Fruit fly (Drosophila melanogaster) whole organism, embryonic: ENCODE measurements around the gene CG14088.

Source experiments
- Abd-B ChIP-seq: fragments of 200-800 bp; sonication (Bioruptor generic); optimal IDR thresholded peaks from 2 replicates; lab custom pipeline; 2018; ENCODE audit warnings: missing biosample characterization, mild to moderate bottlenecking, missing genetic modification characterization, moderate library complexity
- BEAF-32 ChIP-seq: fragments of 200-800 bp; sonication (Bioruptor generic); optimal IDR thresholded peaks from 3 replicates; lab custom pipeline; 2017; ENCODE audit warnings: missing biosample characterization, missing genetic modification characterization, mild to moderate bottlenecking, moderate library complexity, missing genetic modification reagents
- Blimp-1 ChIP-seq: fragments of 200-800 bp; sonication (Bioruptor generic); optimal IDR thresholded peaks from 3 replicates; lab custom pipeline; 2018; ENCODE audit warnings: missing biosample characterization, missing genetic modification characterization, mild to moderate bottlenecking, moderate library complexity, missing genetic modification reagents
- CG1024 ChIP-seq: fragments of 200-800 bp; sonication (Bioruptor generic); IDR thresholded peaks from 2 replicates; pipeline ENCODE4 v1.3.6; 2022; ENCODE audit warnings: missing biosample characterization, missing genetic modification characterization
- CG10267 ChIP-seq: fragments of 200-800 bp; sonication (Bioruptor generic); optimal IDR thresholded peaks from 2 replicates; lab custom pipeline; 2018; ENCODE audit warnings: missing biosample characterization, mild to moderate bottlenecking, missing genetic modification characterization, moderate library complexity
- CG10321 ChIP-seq: fragments of 200-800 bp; sonication (Bioruptor generic); IDR thresholded peaks from 2 replicates; pipeline ENCODE4 v1.3.6; 2022; ENCODE audit warnings: missing biosample characterization, missing genetic modification characterization
- CG12104 ChIP-seq: fragments of 200-800 bp; sonication (Bioruptor generic); optimal IDR thresholded peaks from 3 replicates; lab custom pipeline; 2016; ENCODE audit warnings: missing biosample characterization, missing genetic modification characterization
- CG1233 ChIP-seq: fragments of 200-800 bp; sonication (Bioruptor generic); optimal IDR thresholded peaks from 4 replicates; lab custom pipeline; 2018; ENCODE audit warnings: missing biosample characterization, mild to moderate bottlenecking, missing genetic modification characterization
- CG14965 ChIP-seq: fragments of 200-800 bp; sonication (Bioruptor generic); optimal IDR thresholded peaks from 2 replicates; lab custom pipeline; 2016; ENCODE audit warnings: missing biosample characterization, missing genetic modification characterization, borderline replicate concordance
- CG1529 ChIP-seq: fragments of 200-800 bp; sonication (Bioruptor generic); optimal IDR thresholded peaks from 3 replicates; lab custom pipeline; 2018; ENCODE audit warnings: missing biosample characterization, missing genetic modification characterization
- CG16815 ChIP-seq: fragments of 200-800 bp; sonication (Bioruptor generic); optimal IDR thresholded peaks from 3 replicates; lab custom pipeline; 2017; ENCODE audit warnings: missing biosample characterization, mild to moderate bottlenecking, missing genetic modification characterization
- CG17328 ChIP-seq: fragments of 200-800 bp; sonication (Bioruptor generic); IDR thresholded peaks from 2 replicates; pipeline ENCODE4 v1.3.6; 2022; ENCODE audit warnings: missing biosample characterization, missing genetic modification characterization
- CG17612 ChIP-seq: fragments of 200-800 bp; sonication (Bioruptor generic); IDR thresholded peaks from 2 replicates; pipeline ENCODE4 v1.3.6; 2022; ENCODE audit warnings: missing biosample characterization, missing genetic modification characterization
- CG2199 ChIP-seq: fragments of 200-800 bp; sonication (Bioruptor generic); IDR thresholded peaks from 3 replicates; pipeline ENCODE4 v1.3.6; 2022; ENCODE audit warnings: missing biosample characterization, missing genetic modification characterization
- CG32532 ChIP-seq: fragments of 200-800 bp; sonication (Bioruptor generic); IDR thresholded peaks from 2 replicates; pipeline ENCODE4 v1.3.6; 2022; ENCODE audit warnings: missing biosample characterization, missing genetic modification characterization
- CG33213 ChIP-seq: fragments of 200-800 bp; sonication (Bioruptor generic); optimal IDR thresholded peaks from 3 replicates; lab custom pipeline; 2016; ENCODE audit warnings: missing biosample characterization, missing genetic modification characterization
- CG34224 ChIP-seq: fragments of 200-800 bp; sonication (Bioruptor generic); IDR thresholded peaks from 3 replicates; pipeline ENCODE4 v1.3.6; 2022; ENCODE audit warnings: missing biosample characterization, missing genetic modification characterization; ENCODE audit not compliant: partially characterized antibody
- CG4424 ChIP-seq: fragments of 200-800 bp; sonication (Bioruptor generic); optimal IDR thresholded peaks from 3 replicates; lab custom pipeline; 2016; ENCODE audit warnings: missing biosample characterization, missing genetic modification characterization
- CG6854 ChIP-seq: fragments of 200-800 bp; sonication (Bioruptor generic); optimal IDR thresholded peaks from 3 replicates; lab custom pipeline; 2017; ENCODE audit warnings: missing biosample characterization, mild to moderate bottlenecking, missing genetic modification characterization
- CG7839 ChIP-seq: fragments of 200-800 bp; sonication (Bioruptor generic); optimal IDR thresholded peaks from 3 replicates; lab custom pipeline; 2018; ENCODE audit warnings: missing biosample characterization, mild to moderate bottlenecking, missing genetic modification characterization, moderate library complexity
- CG8281 ChIP-seq: fragments of 200-800 bp; sonication (Bioruptor generic); optimal IDR thresholded peaks from 2 replicates; lab custom pipeline; 2018; ENCODE audit warnings: missing biosample characterization, mild to moderate bottlenecking, missing genetic modification characterization, moderate library complexity
- CG8359 ChIP-seq: fragments of 200-800 bp; sonication (Bioruptor generic); optimal IDR thresholded peaks from 2 replicates; lab custom pipeline; 2017; ENCODE audit warnings: missing biosample characterization, mild to moderate bottlenecking, missing genetic modification characterization, borderline replicate concordance
- CG9727 ChIP-seq: fragments of 200-800 bp; sonication (Bioruptor generic); optimal IDR thresholded peaks from 3 replicates; lab custom pipeline; 2017; ENCODE audit warnings: missing biosample characterization, mild to moderate bottlenecking, missing genetic modification characterization
- E2f1 ChIP-seq: fragments of 200-800 bp; sonication (Bioruptor generic); IDR thresholded peaks from 2 replicates; pipeline ENCODE4 v1.3.6; 2022; ENCODE audit warnings: missing biosample characterization, missing genetic modification characterization
- H15 ChIP-seq: fragments of 200-800 bp; sonication (Bioruptor generic); IDR thresholded peaks from 3 replicates; pipeline ENCODE4 v1.3.6; 2022; ENCODE audit warnings: missing biosample characterization, missing genetic modification characterization
- H2.0 ChIP-seq: fragments of 200-800 bp; sonication (Bioruptor generic); IDR thresholded peaks from 2 replicates; pipeline ENCODE4 v1.3.6; 2022; ENCODE audit warnings: missing biosample characterization, missing genetic modification characterization
- Hr3 ChIP-seq: fragments of 200-800 bp; sonication (Bioruptor generic); optimal IDR thresholded peaks from 3 replicates; lab custom pipeline; 2016; ENCODE audit warnings: missing biosample characterization, missing genetic modification characterization
- MBD-R2 ChIP-seq: fragments of 200-800 bp; sonication (Bioruptor generic); IDR thresholded peaks from 2 replicates; pipeline ENCODE4 v1.3.6; 2022; ENCODE audit warnings: missing biosample characterization, missing genetic modification characterization
- Max ChIP-seq: fragments of 200-800 bp; sonication (Bioruptor generic); optimal IDR thresholded peaks from 2 replicates; lab custom pipeline; 2016; ENCODE audit warnings: missing biosample characterization, mild to moderate bottlenecking, missing genetic modification characterization
- Nf-YA ChIP-seq: fragments of 200-800 bp; sonication (Bioruptor generic); IDR thresholded peaks from 2 replicates; pipeline ENCODE4 v1.3.6; 2022; ENCODE audit warnings: missing biosample characterization, missing genetic modification characterization
- Oaz ChIP-seq: fragments of 200-800 bp; sonication (Bioruptor generic); IDR thresholded peaks from 2 replicates; pipeline ENCODE4 v1.3.6; 2022; ENCODE audit warnings: missing biosample characterization, missing genetic modification characterization
- Oli ChIP-seq: fragments of 200-800 bp; sonication (Bioruptor generic); optimal IDR thresholded peaks from 2 replicates; lab custom pipeline; 2018; ENCODE audit warnings: missing biosample characterization, mild to moderate bottlenecking, missing genetic modification characterization, moderate library complexity
- Optix ChIP-seq: fragments of 200-800 bp; sonication (Bioruptor generic); IDR thresholded peaks from 3 replicates; pipeline ENCODE4 v1.3.6; 2022; ENCODE audit warnings: missing biosample characterization, missing genetic modification characterization
- Poxn ChIP-seq: fragments of 200-800 bp; sonication (Bioruptor generic); IDR thresholded peaks from 2 replicates; pipeline ENCODE4 v1.3.6; 2022; ENCODE audit warnings: missing biosample characterization, missing genetic modification characterization
- Side ChIP-seq: fragments of 200-800 bp; sonication (Bioruptor generic); optimal IDR thresholded peaks from 2 replicates; lab custom pipeline; 2016; ENCODE audit warnings: missing biosample characterization, missing genetic modification characterization
- Sox100B ChIP-seq: fragments of 200-800 bp; sonication (Bioruptor generic); optimal IDR thresholded peaks from 3 replicates; lab custom pipeline; 2018; ENCODE audit warnings: missing biosample characterization, mild to moderate bottlenecking, missing genetic modification characterization
- cg ChIP-seq: fragments of 200-800 bp; sonication (Bioruptor generic); optimal IDR thresholded peaks from 3 replicates; lab custom pipeline; 2019; ENCODE audit warnings: missing biosample characterization, mild to moderate bottlenecking, missing genetic modification characterization, moderate library complexity
- crol ChIP-seq: fragments of 200-800 bp; sonication (Bioruptor generic); IDR thresholded peaks from 2 replicates; pipeline ENCODE4 v1.3.6; 2022; ENCODE audit warnings: missing biosample characterization, missing genetic modification characterization
- danr ChIP-seq: fragments of 200-800 bp; sonication (Bioruptor generic); IDR thresholded peaks from 2 replicates; pipeline ENCODE4 v1.3.6; 2022; ENCODE audit warnings: missing biosample characterization, missing genetic modification characterization
- ems ChIP-seq: fragments of 200-800 bp; sonication (Bioruptor generic); optimal IDR thresholded peaks from 3 replicates; lab custom pipeline; 2016; ENCODE audit warnings: missing biosample characterization, missing genetic modification characterization
- gfzf ChIP-seq: fragments of 200-800 bp; sonication (Bioruptor generic); optimal IDR thresholded peaks from 2 replicates; lab custom pipeline; 2016; ENCODE audit warnings: missing biosample characterization, mild to moderate bottlenecking, missing genetic modification characterization, moderate library complexity
- lbe ChIP-seq: fragments of 200-800 bp; sonication (Bioruptor generic); optimal IDR thresholded peaks from 2 replicates; lab custom pipeline; 2016; ENCODE audit warnings: missing biosample characterization, mild to moderate bottlenecking, missing genetic modification characterization
- mirr ChIP-seq: fragments of 200-800 bp; sonication (Bioruptor generic); optimal IDR thresholded peaks from 3 replicates; lab custom pipeline; 2018; ENCODE audit warnings: missing biosample characterization, mild to moderate bottlenecking, missing genetic modification characterization
- org-1 ChIP-seq: fragments of 200-800 bp; sonication (Bioruptor generic); optimal IDR thresholded peaks from 2 replicates; lab custom pipeline; 2017; ENCODE audit warnings: missing biosample characterization, missing genetic modification characterization
- prd ChIP-seq, 3 experiments: fragments of >200 bp in 2 of 3; fragments of 200-800 bp in 1 of 3; sonication (Bioruptor generic) in 1 of 3; optimal IDR thresholded peaks in 2 of 3; IDR thresholded peaks in 1 of 3; 2 replicates in 2 of 3; 3 replicates in 1 of 3; pipeline versions ENCODE4 v1.3.6 to Lab custom; 2017 to 2022; ENCODE audit warnings: missing biosample characterization in 1 of 3, missing genetic modification characterization in 1 of 3
- run ChIP-seq: fragments of 200-800 bp; sonication (Bioruptor generic); optimal IDR thresholded peaks from 3 replicates; lab custom pipeline; 2018; ENCODE audit warnings: missing biosample characterization, mild to moderate bottlenecking, missing genetic modification characterization
- sd ChIP-seq: fragments of 200-800 bp; sonication (Bioruptor generic); optimal IDR thresholded peaks from 3 replicates; lab custom pipeline; 2018; ENCODE audit warnings: missing biosample characterization, mild to moderate bottlenecking, missing genetic modification characterization, moderate library complexity
- sob ChIP-seq: fragments of 200-800 bp; sonication (Bioruptor generic); IDR thresholded peaks from 2 replicates; pipeline ENCODE4 v1.3.6; 2022; ENCODE audit warnings: missing biosample characterization, missing genetic modification characterization
- tgo ChIP-seq: fragments of 200-800 bp; sonication (Bioruptor generic); IDR thresholded peaks from 3 replicates; pipeline ENCODE4 v1.3.6; 2022; ENCODE audit warnings: missing biosample characterization, missing genetic modification characterization
- vvl ChIP-seq: fragments of 200-800 bp; sonication (Bioruptor generic); IDR thresholded peaks from 2 replicates; pipeline ENCODE4 v1.3.6; 2022; ENCODE audit warnings: missing biosample characterization, missing genetic modification characterization

The CG14088 gene

dm6 chr3L:19294613-19295299 lies 24.3 kb upstream of the CG14088 start (continued):
- TF ChIP-seq sob (GFP tag; lab: Robert Waterston, UW) (0 out of 2 replicates have a peak, but pooled peaks have one; percentile 4), CG10267 (no peak), CG12104 (no peak), danr (GFP tag; lab: Robert Waterston, UW) (no peak), Side (GFP tag; lab: Kevin White, UChicago) (no peak), org-1 (GFP tag; lab: Kevin White, UChicago) (no peak), CG8359 (no peak), gfzf (GFP tag; lab: Kevin White, UChicago) (peak; percentile 0), Poxn (GFP tag; lab: Robert Waterston, UW) (no peak), Nf-YA (peak; percentile 6; the same call in 1 of the 2 replicates), Hr3 (GFP tag; lab: Kevin White, UChicago) (no peak), CG1529 (GFP tag; lab: Kevin White, UChicago) (no peak), BEAF-32 (GFP tag; lab: Kevin White, UChicago) (peak; percentile 4), CG6854 (GFP tag; lab: Kevin White, UChicago) (no peak), crol (GFP tag; lab: Robert Waterston, UW) (peak; percentile 94), lbe (GFP tag; lab: Kevin White, UChicago) (no peak), sd (tag; lab: Kevin White, UChicago) (no peak), vvl (GFP tag; lab: Robert Waterston, UW) (0 out of 2 replicates have a peak, but pooled peaks have one; percentile 5), CG16815 (GFP tag; lab: Kevin White, UChicago) (no peak), Sox100B (GFP tag; lab: Kevin White, UChicago) (no peak), CG2199 (GFP tag; lab: Robert Waterston, UW) (peak; percentile 89), Oaz (GFP tag; lab: Robert Waterston, UW) (no peak), CG17328 (GFP tag; lab: Robert Waterston, UW) (no peak), prd (optimal IDR thresholded peaks at IDR 0.05; lab: Kevin White, UChicago) (no peak), prd (GFP tag; IDR thresholded peaks at IDR 0.05; lab: Robert Waterston, UW) (no peak), Blimp-1 (GFP tag; lab: Kevin White, UChicago) (peak; percentile 3), CG8281 (tag; lab: Kevin White, UChicago) (no peak), CG14965 (GFP tag; lab: Kevin White, UChicago) (no peak), CG1024 (no peak), Abd-B (GFP tag; lab: Kevin White, UChicago) (no peak), Oli (tag; lab: Kevin White, UChicago) (no peak), cg (GFP tag; lab: Kevin White, UChicago) (no peak), CG7839 (no peak), CG1233 (no peak), Optix (GFP tag; lab: Robert Waterston, UW) (no peak), run (tag; lab: Kevin White, UChicago) (no peak), Max (GFP tag; lab: Kevin White, UChicago) (no peak), H2.0 (GFP tag; lab: Robert Waterston, UW) (no peak), tgo (GFP tag; lab: Robert Waterston, UW) (no peak), CG34224 (GFP tag; lab: Robert Waterston, UW) (peak; percentile 44; the same call in 1 of the 3 replicates), CG17612 (GFP tag; lab: Robert Waterston, UW) (no peak), CG4424 (no peak), CG10321 (no peak), E2f1 (GFP tag; lab: Robert Waterston, UW) (no peak), CG9727 (GFP tag; lab: Kevin White, UChicago) (no peak), MBD-R2 (GFP tag; lab: Robert Waterston, UW) (peak; percentile 54), H15 (GFP tag; lab: Robert Waterston, UW) (no peak), mirr (GFP tag; lab: Kevin White, UChicago) (peak; percentile 8), CG33213 (GFP tag; lab: Kevin White, UChicago) (no peak), CG32532 (no peak), ems (GFP tag; lab: Kevin White, UChicago) (no peak)
